Worm (Caenorhabditis elegans) whole organism, young adult: ENCODE results near the gene haly-1.

ENCODE experiments used
- ama-1 ChIP-seq, 3 experiments: fragments of 150-350 bp in 1 of 3; sonication (generic microtip) in 2 of 3; optimal IDR thresholded peaks; 2 replicates each; lab custom pipeline; 2014 to 2018; ENCODE audit warnings: missing biosample characterization in 2 of 3, missing genetic modification characterization in 2 of 3, missing genetic modification reagents in 2 of 3
- efl-1 ChIP-seq: fragments of 150-350 bp; optimal IDR thresholded peaks from 2 replicates; lab custom pipeline; 2014; ENCODE audit warnings: missing biosample characterization, missing genetic modification reagents, missing genetic modification characterization
- madf-8 ChIP-seq: fragments of 200-800 bp; sonication (Bioruptor generic); conservative IDR thresholded peaks from 2 replicates; pipeline ENCODE4 v1.3.6; 2022; ENCODE audit warnings: missing genetic modification reagents, missing genetic modification characterization, missing compliant biosample characterization
- mcd-1 ChIP-seq: fragments of 200-800 bp; sonication (Bioruptor generic); IDR thresholded peaks from 2 replicates; pipeline ENCODE4 v1.3.6; 2022; ENCODE audit warnings: missing genetic modification reagents, missing genetic modification characterization, missing compliant biosample characterization
- nhr-27 ChIP-seq: fragments of 200-800 bp; sonication (Bioruptor generic); optimal IDR thresholded peaks from 2 replicates; lab custom pipeline; 2018; ENCODE audit warnings: mild to moderate bottlenecking, missing genetic modification characterization, moderate library complexity, missing compliant biosample characterization
- pha-4 ChIP-seq: fragments of 150-350 bp; sonication (generic microtip); optimal IDR thresholded peaks from 2 replicates; lab custom pipeline; 2014; ENCODE audit warnings: missing biosample characterization, missing genetic modification reagents, missing genetic modification characterization
- sea-2 ChIP-seq: fragments of 200-800 bp; sonication (Bioruptor generic); IDR thresholded peaks from 2 replicates; pipeline ENCODE4 v1.3.6; 2022; ENCODE audit warnings: missing genetic modification characterization, missing compliant biosample characterization
- unc-130 ChIP-seq: sonication (generic microtip); optimal IDR thresholded peaks from 2 replicates; lab custom pipeline; 2016; ENCODE audit warnings: missing genetic modification reagents, missing genetic modification characterization, missing compliant biosample characterization

DNA sequence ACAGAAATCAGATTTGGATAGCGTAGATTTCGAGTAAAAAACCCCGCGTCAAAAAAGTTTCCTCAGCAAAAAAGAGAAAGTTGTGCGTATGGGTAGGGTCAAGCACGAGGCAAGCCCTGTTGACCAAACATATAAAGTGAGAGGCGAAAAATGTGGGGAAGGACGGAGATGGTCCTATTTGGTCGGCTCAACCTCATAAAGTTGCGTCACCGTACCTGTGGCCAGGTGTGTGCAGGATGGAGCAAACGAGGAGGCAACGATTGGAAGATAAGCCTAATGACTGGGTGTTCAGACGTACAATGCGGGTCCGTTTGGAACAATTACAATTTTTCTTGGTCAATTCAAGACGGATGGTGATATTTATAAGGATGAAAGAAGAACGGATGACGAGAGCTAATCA lies 30.7 kb upstream of the haly-1 start:
- TF ChIP-seq nhr-27 (tag; lab: Kevin White, UChicago), result no peak
- TF ChIP-seq madf-8 (GFP tag; lab: Robert Waterston, UW), result no peak
- no peak for TF ChIP-seq efl-1
- no peak for TF ChIP-seq unc-130
- no peak for TF ChIP-seq sea-2 (GFP tag; lab: Robert Waterston, UW)
- no peak for TF ChIP-seq ama-1 (optimal IDR thresholded peaks at IDR 0.05; lab: Kevin White, UChicago)
- TF ChIP-seq ama-1 (GFP tag; optimal IDR thresholded peaks at IDR 0.05; lab: Kevin White, UChicago), result no peak
- no peak for TF ChIP-seq pha-4 (tag; lab: Kevin White, UChicago)
- TF ChIP-seq mcd-1 (GFP tag; lab: Robert Waterston, UW), result no peak
